Fruit fly (Drosophila melanogaster) whole organism: ENCODE measurements around the gene tfc.

Experiments used
- CG8478 ChIP-seq: fragments of >200 bp; optimal IDR thresholded peaks from 2 replicates; lab custom pipeline; 2018; ENCODE audit warnings: inconsistent platforms
- Dll ChIP-seq: fragments of >200 bp; optimal IDR thresholded peaks from 2 replicates; lab custom pipeline; 2017
- EcR ChIP-seq, 2 experiments: fragments of >200 bp; optimal IDR thresholded peaks; 2 replicates each; lab custom pipeline; 2017; ENCODE audit warnings: missing biosample characterization in 2 of 2, missing genetic modification characterization in 2 of 2, missing genetic modification reagents in 2 of 2
- pan ChIP-seq: fragments of >200 bp; optimal IDR thresholded peaks from 2 replicates; lab custom pipeline; 2017
- psq ChIP-seq: fragments of >200 bp; optimal IDR thresholded peaks from 2 replicates; lab custom pipeline; 2017
- usp ChIP-seq: fragments of >200 bp; optimal IDR thresholded peaks from 2 replicates; lab custom pipeline; 2017; ENCODE audit warnings: missing biosample characterization, missing genetic modification characterization, mixed read lengths

- TF ChIP-seq Dll (lab: Kevin White, UChicago) (no peak), usp (no peak), psq (no peak), CG8478 (lab: Kevin White, UChicago) (no peak), EcR (GFP tag; optimal IDR thresholded peaks at IDR 0.05; lab: Kevin White, UChicago) (no peak), pan (lab: Kevin White, UChicago) (no peak)
These were observed 62.0 kb downstream of the tfc start, which contains the start of gene Myo61F for dm6 chr3L:1318241-1318640.
